Fruit fly (Drosophila melanogaster): Measurements from ENCODE around the gene CG7300.

Gene CG7300

dm6 chr2L:10736993-10737756 is 39.3 kb upstream of the CG7300 start, which contains the start of the genes Vha16-5 and CG12299 (continued):
- TF ChIP-seq CG4328 (GFP tag; optimal IDR thresholded peaks at IDR 0.05) (peak; percentile 28), CG31365 (tag; optimal IDR thresholded peaks at IDR 0.05) (no peak), Eip74EF (GFP tag; optimal IDR thresholded peaks at IDR 0.05) (no peak), CG31224 (GFP tag; IDR thresholded peaks at IDR 0.05) (peak; percentile 64), CG6791 (GFP tag; IDR thresholded peaks at IDR 0.05; ENCODE audit: partially characterized antibody) (peak; percentile 90), CG11560 (tag; IDR thresholded peaks at IDR 0.05) (peak; percentile 40; the same call in 1 of the 3 replicates), CG2116 (GFP tag; optimal IDR thresholded peaks at IDR 0.05) (peak; percentile 75), sc (optimal IDR thresholded peaks at IDR 0.05) (no peak), sc (GFP tag; optimal IDR thresholded peaks at IDR 0.05) (no peak), Hr39 (optimal IDR thresholded peaks at IDR 0.05) (no peak), zfh1 (GFP tag; IDR thresholded peaks at IDR 0.05) (peak; percentile 94), CG17328 (GFP tag; IDR thresholded peaks at IDR 0.05) (peak; percentile 93), mld (GFP tag; IDR thresholded peaks at IDR 0.05; ENCODE audit: partially characterized antibody) (peak; percentile 78), CG1602 (GFP tag; optimal IDR thresholded peaks at IDR 0.05) (peak; percentile 85), CG17912 (GFP tag; optimal IDR thresholded peaks at IDR 0.05) (no peak), CG34224 (GFP tag; IDR thresholded peaks at IDR 0.05; ENCODE audit: partially characterized antibody) (peak; percentile 80), tio (GFP tag; optimal IDR thresholded peaks at IDR 0.05) (no peak), MTF-1 (GFP tag; optimal IDR thresholded peaks at IDR 0.05; ENCODE audit: borderline replicate concordance) (no peak), Dfd (GFP tag; optimal IDR thresholded peaks at IDR 0.05) (no peak), CG17802 (tag; optimal IDR thresholded peaks at IDR 0.05) (peak; percentile 70), chn (GFP tag; optimal IDR thresholded peaks at IDR 0.05) (peak; percentile 93), sob (GFP tag; IDR thresholded peaks at IDR 0.05) (peak; percentile 96), Sin3A (optimal IDR thresholded peaks at IDR 0.05) (no peak), Optix (GFP tag; IDR thresholded peaks at IDR 0.05) (peak; percentile 92), dmrt99B (tag; optimal IDR thresholded peaks at IDR 0.05) (no peak), tna (GFP tag; IDR thresholded peaks at IDR 0.05; ENCODE audit: partially characterized antibody) (peak; percentile 84), gsb-n (tag; optimal IDR thresholded peaks at IDR 0.05) (no peak), fu2 (GFP tag; optimal IDR thresholded peaks at IDR 0.05) (peak; percentile 83), CG30431 (GFP tag; optimal IDR thresholded peaks at IDR 0.05) (peak; percentile 54), Max (GFP tag; optimal IDR thresholded peaks at IDR 0.05) (peak; percentile 74), CG32532 (GFP tag; IDR thresholded peaks at IDR 0.05) (peak; percentile 91), CG10654 (GFP tag; optimal IDR thresholded peaks at IDR 0.05) (peak; percentile 85), CG1647 (GFP tag; optimal IDR thresholded peaks at IDR 0.05) (peak; percentile 92), Bdp1 (GFP tag; optimal IDR thresholded peaks at IDR 0.05) (peak; percentile 81), Dll (GFP tag; IDR thresholded peaks at IDR 0.05; ENCODE audit: partially characterized antibody) (peak; percentile 64; the same call in 3 of the 4 replicates), pnt (GFP tag; optimal IDR thresholded peaks at IDR 0.05) (peak; percentile 79), CG8359 (GFP tag; optimal IDR thresholded peaks at IDR 0.05; ENCODE audit: borderline replicate concordance) (no peak), CG4360 (GFP tag; IDR thresholded peaks at IDR 0.05) (peak; percentile 59; the same call in 1 of the 2 replicates), CG4730 (GFP tag; IDR thresholded peaks at IDR 0.05) (peak; percentile 86), CG12744 (GFP tag; optimal IDR thresholded peaks at IDR 0.05) (peak; percentile 69), danr (GFP tag; IDR thresholded peaks at IDR 0.05) (0 out of 2 replicates have a peak, but pooled peaks have one; percentile 9), CG10267 (tag; optimal IDR thresholded peaks at IDR 0.05) (peak; percentile 57), Spps (tag; optimal IDR thresholded peaks at IDR 0.05) (no peak), cato (GFP tag; optimal IDR thresholded peaks at IDR 0.05; ENCODE audit: borderline replicate concordance) (peak; percentile 64), CG15269 (tag; optimal IDR thresholded peaks at IDR 0.05) (no peak), CG14965 (GFP tag; optimal IDR thresholded peaks at IDR 0.05; ENCODE audit: borderline replicate concordance) (peak; percentile 9), CG6765 (GFP tag; optimal IDR thresholded peaks at IDR 0.05) (no peak), nom (GFP tag; optimal IDR thresholded peaks at IDR 0.05) (no peak), dm (GFP tag; optimal IDR thresholded peaks at IDR 0.05) (peak; percentile 79)
